Worm (Caenorhabditis elegans): ENCODE measurements around the gene sluh-7.

DNA sequence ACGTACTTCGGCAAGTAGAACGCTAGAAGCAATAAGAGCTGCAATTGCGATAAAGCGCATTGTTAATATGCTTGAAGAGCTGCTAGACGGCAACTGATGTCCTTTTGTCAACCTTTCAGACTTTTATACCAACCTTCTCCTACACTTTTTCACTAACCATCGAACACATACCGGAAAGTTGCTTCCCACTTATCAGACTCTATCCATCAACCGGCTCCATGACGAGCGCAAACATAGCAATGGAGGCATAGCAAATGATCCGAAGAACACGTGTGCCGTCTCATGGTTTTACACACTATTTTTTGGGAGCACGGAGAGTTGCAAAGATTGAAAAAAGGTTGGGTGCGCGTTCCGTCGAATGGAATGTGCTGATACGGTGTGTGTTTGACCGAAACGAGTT lies 26.1 kb upstream of the sluh-7 start, which contains the start of gene abu-1:
- no peak for TF ChIP-seq madf-5 (GFP tag; IDR thresholded peaks at IDR 0.05)
- no peak for TF ChIP-seq saeg-2 (GFP tag; IDR thresholded peaks at IDR 0.05)
- no peak for TF ChIP-seq T26A8.4 (GFP tag; IDR thresholded peaks at IDR 0.05)
- no peak for TF ChIP-seq unc-62 (GFP tag; optimal IDR thresholded peaks at IDR 0.05 in 1 of 2)
- no peak for TF ChIP-seq unc-62 (tag; optimal IDR thresholded peaks at IDR 0.05)

Data from whole organism, L4 larva.